In the genomic region with DNA sequence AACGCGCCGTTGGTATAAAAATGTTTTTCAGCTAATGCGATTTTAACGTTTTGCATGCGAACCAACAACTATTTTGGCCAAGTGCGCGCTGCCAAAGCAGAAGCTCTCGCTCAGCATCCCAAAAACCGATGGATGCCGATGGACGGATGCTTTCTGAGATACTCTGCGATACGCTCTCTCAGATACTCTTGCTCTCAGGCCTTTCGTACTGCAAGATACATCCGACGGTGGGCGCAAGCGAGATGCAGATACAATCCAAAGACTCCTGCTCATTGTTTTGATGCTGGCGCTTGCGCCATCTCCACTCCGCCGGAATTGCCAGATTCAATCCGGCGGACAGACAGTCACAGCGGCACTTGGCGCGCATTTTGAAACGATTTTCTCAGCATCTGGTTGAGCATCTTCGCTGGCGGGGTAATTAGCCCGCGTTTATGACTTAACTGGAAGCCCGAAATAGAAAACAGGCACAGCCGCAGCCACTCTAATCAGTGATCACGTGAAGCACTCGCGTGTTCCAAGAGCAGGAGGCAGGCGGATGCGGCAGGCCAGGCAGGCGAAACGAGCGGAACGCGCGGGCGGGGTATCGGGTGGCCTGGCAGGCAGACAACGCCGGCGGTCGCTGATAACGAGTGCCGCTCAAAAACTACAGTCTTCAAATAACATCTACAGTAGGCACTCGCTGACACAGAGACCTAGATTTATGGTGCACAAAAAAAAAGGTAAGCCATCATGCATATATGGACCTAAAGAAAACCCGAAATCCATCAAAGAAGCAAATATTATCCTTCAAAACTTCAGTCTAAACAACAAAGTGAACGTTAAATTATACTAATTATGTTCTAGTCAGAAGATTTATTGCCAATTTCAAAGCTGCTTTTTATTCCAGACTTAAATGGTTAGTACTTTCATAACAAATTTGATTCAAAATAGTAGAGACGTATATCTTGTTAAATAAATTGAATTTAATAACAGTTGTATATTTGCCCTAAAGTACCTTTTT, we compare ENCODE assay signal across 1 fruit fly cellular context.
TF ChIP-seq lines count a peak whose summit lies in the region.

TSS of gene CG16779 (minus strand) at position 51 of the 1,000 bp plus-strand sequence.

TF ChIP-seq in whole organism, embryonic, 481 proteins besides CTCF, POLR2A, EP300 and RAD21 (continued from another document):
- TF ChIP-seq Meics (GFP tag; optimal IDR thresholded peaks at IDR 0.05; lab: Kevin White, UChicago) (peak; percentile 43), ewg (GFP tag; optimal IDR thresholded peaks at IDR 0.05; lab: Kevin White, UChicago) (peak; percentile 100), Hr51 (GFP tag; optimal IDR thresholded peaks at IDR 0.05; lab: Kevin White, UChicago) (peak in 1 of 2 experiments; percentile 60), D (optimal IDR thresholded peaks at IDR 0.05; lab: Kevin White, UChicago) (no peak), D (GFP tag; optimal IDR thresholded peaks at IDR 0.05; lab: Kevin White, UChicago) (peak; percentile 36), CG13424 (tag; optimal IDR thresholded peaks at IDR 0.05; lab: Kevin White, UChicago) (peak; percentile 44), Abd-B (GFP tag; optimal IDR thresholded peaks at IDR 0.05; lab: Kevin White, UChicago) (peak; percentile 4), slou (GFP tag; optimal IDR thresholded peaks at IDR 0.05; lab: Kevin White, UChicago) (no peak), unc-4 (GFP tag; IDR thresholded peaks at IDR 0.05; lab: Robert Waterston, UW; ENCODE audit: partially characterized antibody) (peak; percentile 37; the same call in 1 of the 2 replicates), CG13775 (GFP tag; optimal IDR thresholded peaks at IDR 0.05; lab: Kevin White, UChicago) (peak; percentile 38), Dref (GFP tag; IDR thresholded peaks at IDR 0.05; lab: Robert Waterston, UW) (0 out of 2 replicates have a peak, but pooled peaks have one; percentile 17), ranshi (GFP tag; IDR thresholded peaks at IDR 0.05; lab: Robert Waterston, UW) (0 out of 2 replicates have a peak, but pooled peaks have one; percentile 19), caup (GFP tag; optimal IDR thresholded peaks at IDR 0.05; lab: Kevin White, UChicago; ENCODE audit: severe bottlenecking) (no peak), Hr78 (GFP tag; optimal IDR thresholded peaks at IDR 0.05; lab: Kevin White, UChicago) (peak in 1 of 2 experiments; percentile 74), CG31441 (GFP tag; IDR thresholded peaks at IDR 0.05; lab: Robert Waterston, UW) (peak; percentile 69; the same call in 1 of the 2 replicates), Myb (GFP tag; optimal IDR thresholded peaks at IDR 0.05; lab: Kevin White, UChicago) (no peak), Asciz (GFP tag; optimal IDR thresholded peaks at IDR 0.05; lab: Kevin White, UChicago) (no peak), emc (GFP tag; optimal IDR thresholded peaks at IDR 0.05; lab: Kevin White, UChicago) (no peak), fd102C (GFP tag; optimal IDR thresholded peaks at IDR 0.05; lab: Kevin White, UChicago) (no peak), bowl (GFP tag; IDR thresholded peaks at IDR 0.05; lab: Robert Waterston, UW) (no peak), Doc3 (GFP tag; IDR thresholded peaks at IDR 0.05; lab: Robert Waterston, UW; ENCODE audit: partially characterized antibody) (no peak), Blimp-1 (GFP tag; optimal IDR thresholded peaks at IDR 0.05; lab: Kevin White, UChicago) (peak; percentile 30), Hand (GFP tag; optimal IDR thresholded peaks at IDR 0.05; lab: Kevin White, UChicago) (no peak), usp (GFP tag; optimal IDR thresholded peaks at IDR 0.05; lab: Kevin White, UChicago) (no peak), Ets97D (GFP tag; optimal IDR thresholded peaks at IDR 0.05; lab: Kevin White, UChicago) (no peak), cad (GFP tag; optimal IDR thresholded peaks at IDR 0.05; lab: Kevin White, UChicago) (peak; percentile 85), CG7556 (GFP tag; optimal IDR thresholded peaks at IDR 0.05; lab: Kevin White, UChicago) (peak; percentile 67), MESR4 (GFP tag; optimal IDR thresholded peaks at IDR 0.05; lab: Kevin White, UChicago) (no peak), CG18476 (GFP tag; optimal IDR thresholded peaks at IDR 0.05; lab: Kevin White, UChicago) (peak; percentile 4), CG2678 (tag; optimal IDR thresholded peaks at IDR 0.05; lab: Kevin White, UChicago) (peak; percentile 74), CG17361 (GFP tag; IDR thresholded peaks at IDR 0.05; lab: Robert Waterston, UW) (peak; percentile 73), CG4820 (GFP tag; optimal IDR thresholded peaks at IDR 0.05; lab: Kevin White, UChicago) (peak; percentile 57), CG6689 (GFP tag; IDR thresholded peaks at IDR 0.05; lab: Robert Waterston, UW) (0 out of 2 replicates have a peak, but pooled peaks have one; percentile 25), CG13296 (GFP tag; optimal IDR thresholded peaks at IDR 0.05; lab: Kevin White, UChicago) (peak; percentile 2), Dp (GFP tag; optimal IDR thresholded peaks at IDR 0.05; lab: Kevin White, UChicago) (peak; percentile 89), CG34422 (GFP tag; IDR thresholded peaks at IDR 0.05; lab: Robert Waterston, UW) (no peak), danr (GFP tag; IDR thresholded peaks at IDR 0.05; lab: Robert Waterston, UW) (no peak), Bgb (GFP tag; IDR thresholded peaks at IDR 0.05; lab: Robert Waterston, UW; ENCODE audit: partially characterized antibody) (peak; percentile 20; the same call in 1 of the 2 replicates), prd (optimal IDR thresholded peaks at IDR 0.05; lab: Kevin White, UChicago) (no peak), prd (GFP tag; IDR thresholded peaks at IDR 0.05; lab: Robert Waterston, UW) (peak; percentile 19; the same call in 1 of the 3 replicates), ro (GFP tag; IDR thresholded peaks at IDR 0.05; lab: Robert Waterston, UW) (no peak), sc (optimal IDR thresholded peaks at IDR 0.05; lab: Kevin White, UChicago) (no peak), sc (GFP tag; optimal IDR thresholded peaks at IDR 0.05; lab: Kevin White, UChicago) (no peak), CG10321 (GFP tag; IDR thresholded peaks at IDR 0.05; lab: Robert Waterston, UW) (peak; percentile 87), Gug (GFP tag; IDR thresholded peaks at IDR 0.05; lab: Robert Waterston, UW) (no peak), chif (GFP tag; optimal IDR thresholded peaks at IDR 0.05; lab: Kevin White, UChicago) (peak; percentile 9 to 22), esg (GFP tag; conservative IDR thresholded peaks at IDR 0.05; lab: Robert Waterston, UW) (no peak), pnt (GFP tag; optimal IDR thresholded peaks at IDR 0.05; lab: Kevin White, UChicago) (peak; percentile 9), nau (GFP tag; optimal IDR thresholded peaks at IDR 0.05; lab: Kevin White, UChicago) (no peak), GATAe (GFP tag; conservative IDR thresholded peaks at IDR 0.05; lab: Robert Waterston, UW) (no peak), CG5245 (GFP tag; optimal IDR thresholded peaks at IDR 0.05; lab: Kevin White, UChicago) (peak; percentile 36), CG4424 (GFP tag; optimal IDR thresholded peaks at IDR 0.05; lab: Kevin White, UChicago) (peak; percentile 15), Dfd (GFP tag; optimal IDR thresholded peaks at IDR 0.05; lab: Kevin White, UChicago) (no peak), CG14014 (GFP tag; IDR thresholded peaks at IDR 0.05; lab: Robert Waterston, UW) (no peak), Fer1 (GFP tag; optimal IDR thresholded peaks at IDR 0.05; lab: Kevin White, UChicago) (peak; percentile 20), Sox100B (GFP tag; optimal IDR thresholded peaks at IDR 0.05; lab: Kevin White, UChicago) (peak; percentile 69), Max (GFP tag; optimal IDR thresholded peaks at IDR 0.05; lab: Kevin White, UChicago) (no peak), disco-r (GFP tag; optimal IDR thresholded peaks at IDR 0.05; lab: Kevin White, UChicago) (peak; percentile 16), CG32767 (GFP tag; IDR thresholded peaks at IDR 0.05; lab: Robert Waterston, UW) (0 out of 2 replicates have a peak, but pooled peaks have one; percentile 17), zf30C (GFP tag; optimal IDR thresholded peaks at IDR 0.05; lab: Kevin White, UChicago) (no peak)
TF ChIP-seq in whole organism, embryonic: peak in this region for 155.
